Fruit fly (Drosophila melanogaster): ENCODE measurements around the gene pb.

Gene pb

DNA sequence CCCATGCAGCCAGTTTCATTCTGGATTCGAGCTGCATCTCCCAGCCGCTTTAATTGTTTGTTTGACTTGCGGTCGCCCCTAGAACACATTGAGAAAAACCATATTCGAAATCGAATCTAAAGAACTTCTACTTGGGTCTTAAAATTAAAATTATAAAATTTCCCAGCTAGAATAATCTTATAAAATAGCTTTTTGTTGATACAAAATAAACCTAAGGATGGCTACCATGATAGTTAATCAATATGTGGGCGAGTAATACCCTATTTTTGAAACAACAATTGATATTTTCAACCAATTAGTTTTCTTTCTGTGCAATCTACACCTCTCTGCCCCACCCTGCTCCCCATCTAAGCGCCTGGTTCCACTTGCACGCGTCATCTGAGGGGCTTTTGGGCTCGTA is 67.3 kb downstream of the pb start (continued):
- TF ChIP-seq br (optimal IDR thresholded peaks at IDR 0.05): no peak
- TF ChIP-seq cg (GFP tag; optimal IDR thresholded peaks at IDR 0.05): no peak
- TF ChIP-seq CG30403 (GFP tag; optimal IDR thresholded peaks at IDR 0.05): no peak
- TF ChIP-seq Med (GFP tag): peak; percentile 51
- TF ChIP-seq CG17328 (GFP tag; IDR thresholded peaks at IDR 0.05): no peak
- TF ChIP-seq CG6791 (GFP tag; IDR thresholded peaks at IDR 0.05; ENCODE audit: partially characterized antibody): no peak
- no peak for TF ChIP-seq CG8765 (GFP tag; IDR thresholded peaks at IDR 0.05)
- TF ChIP-seq chn (GFP tag; optimal IDR thresholded peaks at IDR 0.05): no peak
- peak; percentile 55 for TF ChIP-seq phol (tag; optimal IDR thresholded peaks at IDR 0.05)
- peak in 1 of 2 experiments; percentile 12 for TF ChIP-seq Hr78 (GFP tag; optimal IDR thresholded peaks at IDR 0.05)
- no peak for TF ChIP-seq her (GFP tag; optimal IDR thresholded peaks at IDR 0.05)

DNA sequence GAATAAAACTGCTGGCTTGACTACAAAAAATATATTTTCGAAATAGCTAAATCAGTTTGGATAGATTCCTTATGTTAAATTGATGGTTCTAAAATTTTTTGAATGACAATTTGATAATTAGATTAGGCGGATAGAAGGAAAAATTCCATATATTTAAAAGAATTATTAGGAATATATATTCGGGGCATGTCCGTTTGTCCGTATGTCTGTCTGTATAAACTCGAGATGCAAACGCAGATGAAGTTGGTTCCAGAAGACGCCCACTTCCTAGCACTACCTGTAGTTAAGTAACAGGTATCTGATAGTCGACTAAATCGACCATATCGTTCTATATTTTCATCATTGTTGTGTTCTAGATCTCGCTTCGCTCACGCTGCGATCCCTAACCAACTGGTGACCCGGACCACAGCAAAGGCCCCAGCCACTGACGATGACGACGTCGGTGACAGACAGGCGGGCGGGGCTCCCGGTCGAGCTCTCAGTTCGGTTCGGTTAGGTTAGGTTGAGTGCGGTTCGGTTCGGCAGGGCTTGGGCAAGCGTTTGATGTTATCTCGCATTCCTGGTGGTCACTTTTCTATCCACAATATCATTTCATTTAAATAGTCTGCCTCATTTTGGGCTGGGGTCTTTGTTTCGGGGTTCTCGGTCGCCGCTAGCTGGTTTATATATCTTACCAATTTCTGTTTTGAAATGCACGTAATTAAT is 69.4 kb downstream of the pb start:
- TF ChIP-seq CG4424 (GFP tag; optimal IDR thresholded peaks at IDR 0.05) (peak; percentile 30), dmrt11E (tag; optimal IDR thresholded peaks at IDR 0.05) (peak; percentile 51), CG13775 (GFP tag; optimal IDR thresholded peaks at IDR 0.05) (peak; percentile 18), CG31441 (GFP tag; IDR thresholded peaks at IDR 0.05) (0 out of 2 replicates have a peak, but pooled peaks have one; percentile 20), CG11085 (GFP tag; IDR thresholded peaks at IDR 0.05) (no peak), CG10979 (tag; optimal IDR thresholded peaks at IDR 0.05) (peak; percentile 31), Ets65A (GFP tag) (no peak), tna (GFP tag; IDR thresholded peaks at IDR 0.05; ENCODE audit: partially characterized antibody) (no peak), psq (GFP tag; optimal IDR thresholded peaks at IDR 0.05) (no peak), BEAF-32 (GFP tag; optimal IDR thresholded peaks at IDR 0.05) (peak; percentile 50), CG17361 (GFP tag; IDR thresholded peaks at IDR 0.05) (peak; percentile 53; the same call in 2 of the 3 replicates), Scr (GFP tag; IDR thresholded peaks at IDR 0.05; ENCODE audit: partially characterized antibody) (peak; percentile 58), GATAe (GFP tag; conservative IDR thresholded peaks at IDR 0.05) (no peak), CG8765 (GFP tag; IDR thresholded peaks at IDR 0.05) (no peak), CG8290 (GFP tag; optimal IDR thresholded peaks at IDR 0.05) (no peak), CG8290 (tag; optimal IDR thresholded peaks at IDR 0.05) (no peak), HLH4C (GFP tag; IDR thresholded peaks at IDR 0.05; ENCODE audit: partially characterized antibody) (peak; percentile 61; the same call in 2 of the 3 replicates), Dfd (GFP tag; optimal IDR thresholded peaks at IDR 0.05) (no peak), corto (GFP tag; optimal IDR thresholded peaks at IDR 0.05) (no peak), CG12391 (tag; optimal IDR thresholded peaks at IDR 0.05) (peak; percentile 30), CG15601 (tag; optimal IDR thresholded peaks at IDR 0.05) (no peak), phol (tag; optimal IDR thresholded peaks at IDR 0.05) (peak; percentile 16), bigmax (GFP tag; optimal IDR thresholded peaks at IDR 0.05) (peak; percentile 80), zen2 (GFP tag; IDR thresholded peaks at IDR 0.05; ENCODE audit: partially characterized antibody) (no peak), grau (tag; optimal IDR thresholded peaks at IDR 0.05) (no peak), CG2712 (tag; optimal IDR thresholded peaks at IDR 0.05) (no peak), schlank (tag; optimal IDR thresholded peaks at IDR 0.05) (no peak), Oli (tag; optimal IDR thresholded peaks at IDR 0.05) (no peak), CG16813 (GFP tag; IDR thresholded peaks at IDR 0.05; ENCODE audit: partially characterized antibody) (peak; percentile 74), yki (optimal IDR thresholded peaks at IDR 0.05) (no peak), CG13123 (GFP tag; optimal IDR thresholded peaks at IDR 0.05) (no peak), otp (GFP tag; IDR thresholded peaks at IDR 0.05) (no peak), mld (GFP tag; IDR thresholded peaks at IDR 0.05; ENCODE audit: partially characterized antibody) (no peak), pb (GFP tag; optimal IDR thresholded peaks at IDR 0.05) (no peak), BtbVII (GFP tag; optimal IDR thresholded peaks at IDR 0.05) (no peak), da (GFP tag; optimal IDR thresholded peaks at IDR 0.05) (no peak), gem (tag; optimal IDR thresholded peaks at IDR 0.05) (peak; percentile 21), CG2129 (GFP tag; IDR thresholded peaks at IDR 0.05; ENCODE audit: partially characterized antibody) (peak; percentile 38; the same call in 1 of the 2 replicates), kni (GFP tag; optimal IDR thresholded peaks at IDR 0.05) (peak; percentile 75)

All from whole organism, embryonic.